Fruit fly (Drosophila melanogaster) Kc167 (cell line): Measurements from ENCODE around the gene Pdcd4.

Experiments
- Myc ChIP-seq: fragments of >200 bp; optimal IDR thresholded peaks from 2 replicates; lab custom pipeline; 2017; ENCODE audit warnings: missing external identifiers
- h ChIP-seq: fragments of >200 bp; optimal IDR thresholded peaks from 3 replicates; lab custom pipeline; 2018; ENCODE audit warnings: missing external identifiers
- insv ChIP-seq: fragments of >200 bp; optimal IDR thresholded peaks from 3 replicates; lab custom pipeline; 2018; ENCODE audit warnings: missing external identifiers
- ttk ChIP-seq: sonication (Bioruptor generic); optimal IDR thresholded peaks from 2 replicates; lab custom pipeline; 2017; ENCODE audit warnings: missing external identifiers

dm6 chrX:13787282-13787850 is 32.2 kb upstream of the Pdcd4 start:
- TF ChIP-seq ttk (no peak), insv (no peak), h (no peak), Myc (no peak)
